Worm (Caenorhabditis elegans) whole organism, L1 larva: ENCODE results near the gene piki-1.

Experiments
- C16A3.4 ChIP-seq: fragments of 150-350 bp; optimal IDR thresholded peaks from 2 replicates; lab custom pipeline; 2014; ENCODE audit warnings: missing biosample characterization, missing genetic modification characterization
- Y116A8C.19 ChIP-seq: sonication (generic microtip); optimal IDR thresholded peaks from 2 replicates; lab custom pipeline; 2016; ENCODE audit warnings: missing compliant biosample characterization, missing genetic modification characterization, borderline replicate concordance
- aha-1 ChIP-seq: fragments of 150-350 bp; optimal IDR thresholded peaks from 2 replicates; lab custom pipeline; 2014; ENCODE audit warnings: missing biosample characterization, missing genetic modification characterization
- aly-2 ChIP-seq: fragments of 150-350 bp; optimal IDR thresholded peaks from 2 replicates; lab custom pipeline; 2014; ENCODE audit warnings: missing biosample characterization, missing genetic modification characterization
- blmp-1 ChIP-seq: fragments of 150-350 bp; optimal IDR thresholded peaks from 2 replicates; lab custom pipeline; 2014; ENCODE audit warnings: missing biosample characterization, missing genetic modification characterization
- ceh-8 ChIP-seq: fragments of 200-800 bp; sonication (Bioruptor generic); optimal IDR thresholded peaks from 2 replicates; lab custom pipeline; 2018; ENCODE audit warnings: mild to moderate bottlenecking, missing genetic modification characterization, moderate library complexity, missing compliant biosample characterization
- ceh-82 ChIP-seq, 3 experiments: fragments of 150-350 bp in 1 of 3; sonication (generic microtip) in 2 of 3; optimal IDR thresholded peaks; 2 replicates each; lab custom pipeline; 2014 to 2017; ENCODE audit warnings: missing biosample characterization in 3 of 3, missing genetic modification characterization in 3 of 3
- ceh-88 ChIP-seq: fragments of 200-800 bp; sonication (Bioruptor generic); IDR thresholded peaks from 2 replicates; pipeline ENCODE4 v1.3.6; 2022; ENCODE audit warnings: missing genetic modification characterization, missing compliant biosample characterization
- ces-1 ChIP-seq: fragments of 150-350 bp; optimal IDR thresholded peaks from 2 replicates; lab custom pipeline; 2014; ENCODE audit warnings: missing biosample characterization, missing genetic modification reagents, missing genetic modification characterization
- dpl-1 ChIP-seq, 3 experiments: fragments of 150-350 bp in 2 of 3; sonication (generic microtip) in 1 of 3; optimal IDR thresholded peaks; 2 replicates each; lab custom pipeline; 2014 to 2017; ENCODE audit warnings: missing biosample characterization in 3 of 3, missing genetic modification characterization in 3 of 3, missing genetic modification reagents in 3 of 3
- efl-1 ChIP-seq, 4 experiments: fragments of 150-350 bp; optimal IDR thresholded peaks in 3 of 4; peaks in 1 of 4; 1 replicate in 1 of 4; 2 replicates in 3 of 4; lab custom pipeline; 2014; ENCODE audit warnings: missing biosample characterization in 2 of 4, missing genetic modification characterization in 2 of 4, missing genetic modification reagents in 2 of 4
- efl-3 ChIP-seq: fragments of 200-800 bp; sonication (Bioruptor generic); optimal IDR thresholded peaks from 2 replicates; lab custom pipeline; 2018; ENCODE audit warnings: mild to moderate bottlenecking, missing genetic modification characterization, missing compliant biosample characterization
- elt-3 ChIP-seq, 6 experiments: fragments of 150-350 bp in 1 of 6; sonication (generic microtip); optimal IDR thresholded peaks; 2 replicates each; lab custom pipeline; 2017 to 2018; ENCODE audit warnings: missing biosample characterization in 6 of 6, missing genetic modification characterization in 6 of 6, inconsistent platforms in 1 of 6
- fkh-10 ChIP-seq: sonication (generic microtip); optimal IDR thresholded peaks from 2 replicates; lab custom pipeline; 2017; ENCODE audit warnings: missing biosample characterization, missing genetic modification reagents, missing genetic modification characterization
- fkh-8 ChIP-seq: sonication (generic microtip); optimal IDR thresholded peaks from 2 replicates; lab custom pipeline; 2016; ENCODE audit warnings: mild to moderate bottlenecking, missing genetic modification characterization, missing compliant biosample characterization
- hlh-17 ChIP-seq: fragments of 200-800 bp; sonication (Bioruptor generic); optimal IDR thresholded peaks from 2 replicates; lab custom pipeline; 2018; ENCODE audit warnings: missing genetic modification characterization, mild to moderate bottlenecking, missing compliant biosample characterization, moderate library complexity, borderline replicate concordance
- hlh-4 ChIP-seq: sonication (generic microtip); optimal IDR thresholded peaks from 2 replicates; lab custom pipeline; 2016; ENCODE audit warnings: mild to moderate bottlenecking, missing genetic modification characterization, missing compliant biosample characterization
- irx-1 ChIP-seq: sonication (generic microtip); optimal IDR thresholded peaks from 2 replicates; lab custom pipeline; 2016; ENCODE audit warnings: missing genetic modification characterization, missing compliant biosample characterization
- isw-1 ChIP-seq: fragments of 200-800 bp; sonication (Bioruptor generic); IDR thresholded peaks from 2 replicates; pipeline ENCODE4 v1.3.6; 2022; ENCODE audit warnings: missing genetic modification characterization, missing compliant biosample characterization
- lin-14 ChIP-seq: fragments of 200-800 bp; sonication (Bioruptor generic); optimal IDR thresholded peaks from 2 replicates; lab custom pipeline; 2018; ENCODE audit warnings: mild to moderate bottlenecking, missing genetic modification characterization, moderate library complexity, missing compliant biosample characterization
- lin-15B ChIP-seq: fragments of 150-350 bp; sonication (generic microtip); optimal IDR thresholded peaks from 3 replicates; lab custom pipeline; 2014; ENCODE audit warnings: missing biosample characterization, missing genetic modification characterization
- lin-35 ChIP-seq, 2 experiments: fragments of 150-350 bp; optimal IDR thresholded peaks; 2 replicates each; lab custom pipeline; 2014; ENCODE audit warnings: missing biosample characterization in 2 of 2, missing genetic modification characterization in 2 of 2, missing genetic modification reagents in 2 of 2
- lir-3 ChIP-seq: sonication (generic microtip); optimal IDR thresholded peaks from 2 replicates; lab custom pipeline; 2016; ENCODE audit warnings: mild to moderate bottlenecking, missing genetic modification characterization, moderate library complexity, missing compliant biosample characterization; ENCODE audit not compliant: poor library complexity
- lsy-2 ChIP-seq, 2 experiments: fragments of 150-350 bp; optimal IDR thresholded peaks; 2 replicates each; lab custom pipeline; 2014; ENCODE audit warnings: missing biosample characterization in 2 of 2, missing genetic modification characterization in 2 of 2
- mab-9 ChIP-seq: fragments of 200-800 bp; sonication (Bioruptor generic); IDR thresholded peaks from 2 replicates; pipeline ENCODE4 v1.3.6; 2022; ENCODE audit warnings: missing genetic modification reagents, missing genetic modification characterization, missing compliant biosample characterization
- mdl-1 ChIP-seq, 2 experiments: fragments of 150-350 bp; optimal IDR thresholded peaks; 2 replicates each; lab custom pipeline; 2014 to 2017; ENCODE audit warnings: missing biosample characterization in 2 of 2, missing genetic modification characterization in 2 of 2, inconsistent platforms in 1 of 2
- mep-1 ChIP-seq: fragments of 150-350 bp; optimal IDR thresholded peaks from 2 replicates; lab custom pipeline; 2014; ENCODE audit warnings: missing biosample characterization, missing genetic modification characterization
- nhr-19 ChIP-seq: fragments of 200-800 bp; sonication (Bioruptor generic); conservative IDR thresholded peaks from 2 replicates; pipeline ENCODE4 v1.3.6; 2022; ENCODE audit warnings: missing genetic modification characterization, missing compliant biosample characterization
- nhr-20 ChIP-seq: sonication (generic microtip); optimal IDR thresholded peaks from 2 replicates; lab custom pipeline; 2016; ENCODE audit warnings: mild to moderate bottlenecking, missing genetic modification characterization, missing compliant biosample characterization
- nhr-237 ChIP-seq: fragments of 150-350 bp; optimal IDR thresholded peaks from 2 replicates; lab custom pipeline; 2014; ENCODE audit warnings: missing biosample characterization, missing genetic modification characterization
- nhr-47 ChIP-seq: sonication (generic microtip); optimal IDR thresholded peaks from 2 replicates; lab custom pipeline; 2016; ENCODE audit warnings: mild to moderate bottlenecking, missing genetic modification characterization, moderate library complexity, missing compliant biosample characterization
- nhr-71 ChIP-seq: sonication (generic microtip); optimal IDR thresholded peaks from 2 replicates; lab custom pipeline; 2016; ENCODE audit warnings: mild to moderate bottlenecking, missing genetic modification characterization, moderate library complexity, missing compliant biosample characterization
- nhr-85 ChIP-seq: sonication (generic microtip); peaks from one replicate; lab custom pipeline; 2016; ENCODE audit warnings: missing genetic modification characterization, inconsistent platforms, missing compliant biosample characterization
- nhr-90 ChIP-seq: sonication (generic microtip); optimal IDR thresholded peaks from 2 replicates; lab custom pipeline; 2016; ENCODE audit warnings: mild to moderate bottlenecking, missing genetic modification characterization, missing compliant biosample characterization; ENCODE audit not compliant: poor library complexity
- pag-3 ChIP-seq: sonication (generic microtip); optimal IDR thresholded peaks from 2 replicates; lab custom pipeline; 2017; ENCODE audit warnings: missing genetic modification characterization, mild to moderate bottlenecking, missing compliant biosample characterization, antibody characterized with exemption, borderline replicate concordance; ENCODE audit not compliant: insufficient read depth
- rnt-1 ChIP-seq: sonication (generic microtip); optimal IDR thresholded peaks from 2 replicates; lab custom pipeline; 2016; ENCODE audit warnings: mild to moderate bottlenecking, missing genetic modification characterization, moderate library complexity, missing compliant biosample characterization
- skn-1 ChIP-seq: fragments of 150-350 bp; optimal IDR thresholded peaks from 2 replicates; lab custom pipeline; 2014; ENCODE audit warnings: missing biosample characterization, missing genetic modification characterization
- snpc-4 ChIP-seq: fragments of 150-350 bp; optimal IDR thresholded peaks from 2 replicates; lab custom pipeline; 2014; ENCODE audit warnings: missing biosample characterization, missing genetic modification characterization
- snu-23 ChIP-seq: sonication (generic microtip); optimal IDR thresholded peaks from 2 replicates; lab custom pipeline; 2016; ENCODE audit warnings: missing genetic modification characterization, missing compliant biosample characterization
- sox-4 ChIP-seq: sonication (generic microtip); optimal IDR thresholded peaks from 2 replicates; lab custom pipeline; 2016; ENCODE audit warnings: missing genetic modification characterization, missing compliant biosample characterization
- sup-37 ChIP-seq: fragments of 200-800 bp; sonication (Bioruptor generic); optimal IDR thresholded peaks from 2 replicates; lab custom pipeline; 2018; ENCODE audit warnings: mild to moderate bottlenecking, missing genetic modification characterization, missing compliant biosample characterization
- swsn-7 ChIP-seq: sonication (generic microtip); optimal IDR thresholded peaks from 2 replicates; lab custom pipeline; 2016; ENCODE audit warnings: missing genetic modification characterization, missing compliant biosample characterization
- unc-86 ChIP-seq: sonication (generic microtip); optimal IDR thresholded peaks from 2 replicates; lab custom pipeline; 2016; ENCODE audit warnings: missing genetic modification characterization, missing compliant biosample characterization
- zag-1 ChIP-seq: fragments of 150-350 bp; optimal IDR thresholded peaks from 2 replicates; lab custom pipeline; 2014; ENCODE audit warnings: missing biosample characterization, missing genetic modification characterization

The piki-1 gene

ce11 chrX:15236036-15236435, 10.2 kb downstream of the piki-1 start:
- peak in 1 of 6 experiments; percentile 38 for TF ChIP-seq elt-3 (tag; optimal IDR thresholded peaks at IDR 0.05; lab: Kevin White, UChicago)
- TF ChIP-seq sup-37, result no peak
- peak in 1 of 2 experiments; percentile 53 for TF ChIP-seq lin-35 (GFP tag; optimal IDR thresholded peaks at IDR 0.05; lab: Kevin White, UChicago)
- peak; percentile 15 for TF ChIP-seq nhr-90
- peak; percentile 52 for TF ChIP-seq rnt-1 (tag; lab: Kevin White, UChicago)
- peak; percentile 50 for TF ChIP-seq nhr-20 (tag; lab: Kevin White, UChicago)
- no peak for TF ChIP-seq mab-9 (GFP tag; lab: Robert Waterston, UW)
- TF ChIP-seq aha-1 (tag; lab: Kevin White, UChicago), result no peak
- no peak for TF ChIP-seq ceh-88 (GFP tag; lab: Robert Waterston, UW)
- TF ChIP-seq C16A3.4 (tag; lab: Kevin White, UChicago), result no peak
- TF ChIP-seq nhr-19, result peak; percentile 28; the same call in 1 of the 2 replicates
- TF ChIP-seq lin-14 (GFP tag; lab: Kevin White, UChicago), result peak; percentile 23
- no peak for TF ChIP-seq zag-1 (tag; lab: Kevin White, UChicago)
- TF ChIP-seq hlh-17 (GFP tag; lab: Kevin White, UChicago), result no peak
- no peak for TF ChIP-seq sox-4 (tag; lab: Kevin White, UChicago)
- no peak for TF ChIP-seq lin-15B (tag; lab: Kevin White, UChicago)
- peak; percentile 53 for TF ChIP-seq nhr-71
- TF ChIP-seq dpl-1 (GFP tag; optimal IDR thresholded peaks at IDR 0.05; lab: Kevin White, UChicago), result no peak
- no peak for TF ChIP-seq ceh-8
- peak; percentile 36 for TF ChIP-seq nhr-47 (tag; lab: Kevin White, UChicago)
- no peak for TF ChIP-seq skn-1 (tag; lab: Kevin White, UChicago)
- TF ChIP-seq snu-23 (GFP tag; lab: Kevin White, UChicago), result peak; percentile 63
- peak in 1 of 2 experiments; percentile 28 for TF ChIP-seq mdl-1 (tag; optimal IDR thresholded peaks at IDR 0.05; lab: Kevin White, UChicago)
- no peak for TF ChIP-seq hlh-4
- TF ChIP-seq Y116A8C.19, result no peak
- TF ChIP-seq lir-3 (tag; lab: Kevin White, UChicago), result no peak
- TF ChIP-seq nhr-237 (tag; lab: Kevin White, UChicago), result no peak
- no peak for TF ChIP-seq efl-3 (GFP tag; lab: Kevin White, UChicago)
- TF ChIP-seq mep-1 (tag; lab: Kevin White, UChicago), result no peak
- TF ChIP-seq lsy-2 (tag; optimal IDR thresholded peaks at IDR 0.05; lab: Kevin White, UChicago), result no peak
- no peak for TF ChIP-seq isw-1 (GFP tag; lab: Robert Waterston, UW)
- TF ChIP-seq ceh-82 (tag; optimal IDR thresholded peaks at IDR 0.05; lab: Kevin White, UChicago), result no peak
- TF ChIP-seq fkh-10 (GFP tag; lab: Kevin White, UChicago), result no peak
- TF ChIP-seq efl-1 (optimal IDR thresholded peaks at IDR 0.05; lab: Kevin White, UChicago), result no peak
- peak in 1 of 2 experiments; percentile 47 for TF ChIP-seq efl-1 (GFP tag; optimal IDR thresholded peaks at IDR 0.05 in 1 of 2; lab: Kevin White, UChicago)
- no peak for TF ChIP-seq ces-1 (GFP tag; lab: Kevin White, UChicago)

ce11 chrX:15233684-15234083, 12.5 kb downstream of the piki-1 start:
- TF ChIP-seq snu-23 (GFP tag; lab: Kevin White, UChicago) (peak; percentile 20), nhr-90 (no peak), fkh-8 (no peak), lin-35 (GFP tag; optimal IDR thresholded peaks at IDR 0.05; lab: Kevin White, UChicago) (peak in 1 of 2 experiments; percentile 9), nhr-19 (no peak), snpc-4 (tag; lab: Kevin White, UChicago) (no peak), swsn-7 (tag; lab: Kevin White, UChicago) (no peak), sox-4 (tag; lab: Kevin White, UChicago) (no peak), nhr-85 (tag; lab: Kevin White, UChicago) (peak; percentile 60), lin-14 (GFP tag; lab: Kevin White, UChicago) (peak; percentile 56), unc-86 (tag; lab: Kevin White, UChicago) (no peak), pag-3 (tag; lab: Kevin White, UChicago) (no peak), aly-2 (tag; lab: Kevin White, UChicago) (no peak), blmp-1 (peak; percentile 50), irx-1 (tag; lab: Kevin White, UChicago) (no peak), isw-1 (GFP tag; lab: Robert Waterston, UW) (no peak)
